Worm (Caenorhabditis elegans) whole organism, L4 larva: ENCODE data around the gene K08D8.11.

ENCODE experiments used
- dmd-9 ChIP-seq: fragments of 200-800 bp; sonication (Bioruptor generic); IDR thresholded peaks from 2 replicates; pipeline ENCODE4 v1.3.6; 2022; ENCODE audit warnings: missing genetic modification reagents, missing genetic modification characterization, missing compliant biosample characterization
- lin-39 ChIP-seq: fragments of 150-350 bp; optimal IDR thresholded peaks from 2 replicates; lab custom pipeline; 2014; ENCODE audit warnings: missing biosample characterization, missing genetic modification reagents, missing genetic modification characterization
- nhr-77 ChIP-seq: fragments of 150-350 bp; optimal IDR thresholded peaks from 2 replicates; lab custom pipeline; 2014; ENCODE audit warnings: missing biosample characterization, missing genetic modification characterization
- ztf-11 ChIP-seq: fragments of 150-350 bp; optimal IDR thresholded peaks from 2 replicates; lab custom pipeline; 2014; ENCODE audit warnings: missing biosample characterization, missing genetic modification characterization

- TF ChIP-seq dmd-9 (GFP tag; lab: Robert Waterston, UW) (no peak), lin-39 (tag; lab: Kevin White, UChicago) (no peak), nhr-77 (tag; lab: Kevin White, UChicago) (no peak), ztf-11 (no peak)
These were observed 3.7 kb downstream of the K08D8.11 start for ce11 chrIV:12898823-12899222.
